Worm (Caenorhabditis elegans) whole organism, L4 larva: ENCODE results near the gene F52H2.3.

Source experiments
- T26A8.4 ChIP-seq: fragments of 200-800 bp; sonication (Bioruptor generic); IDR thresholded peaks from 2 replicates; pipeline ENCODE4 v1.3.6; 2022; ENCODE audit warnings: missing genetic modification characterization, missing compliant biosample characterization
- ZK337.2 ChIP-seq: fragments of 200-800 bp; sonication (Bioruptor generic); IDR thresholded peaks from 2 replicates; pipeline ENCODE4 v1.3.6; 2022; ENCODE audit warnings: missing genetic modification reagents, missing genetic modification characterization, missing compliant biosample characterization
- aha-1 ChIP-seq: fragments of 150-350 bp; peaks from one replicate; lab custom pipeline; 2014; ENCODE audit warnings: missing biosample characterization, missing genetic modification characterization
- ama-1 ChIP-seq: fragments of 150-350 bp; optimal IDR thresholded peaks from 2 replicates; lab custom pipeline; 2014; ENCODE audit warnings: inconsistent platforms, mixed read lengths
- attf-4 ChIP-seq: sonication (generic microtip); optimal IDR thresholded peaks from 3 replicates; lab custom pipeline; 2017; ENCODE audit warnings: missing biosample characterization, missing genetic modification characterization
- ceh-62 ChIP-seq: sonication (generic microtip); optimal IDR thresholded peaks from 2 replicates; lab custom pipeline; 2017; ENCODE audit warnings: missing biosample characterization, missing genetic modification characterization
- mep-1 ChIP-seq: fragments of 150-350 bp; sonication (generic microtip); optimal IDR thresholded peaks from 3 replicates; lab custom pipeline; 2014; ENCODE audit warnings: missing biosample characterization, missing genetic modification characterization
- nhr-237 ChIP-seq: sonication (generic microtip); optimal IDR thresholded peaks from 2 replicates; lab custom pipeline; 2017; ENCODE audit warnings: missing biosample characterization, missing genetic modification characterization
- nhr-48 ChIP-seq: sonication (generic microtip); optimal IDR thresholded peaks from 2 replicates; lab custom pipeline; 2016; ENCODE audit warnings: mild to moderate bottlenecking, missing genetic modification characterization, missing compliant biosample characterization
- set-16 ChIP-seq: fragments of 200-800 bp; sonication (Bioruptor generic); IDR thresholded peaks from 2 replicates; pipeline ENCODE4 v1.3.6; 2022; ENCODE audit warnings: missing genetic modification reagents, missing genetic modification characterization, missing compliant biosample characterization
- unc-130 ChIP-seq: sonication (generic microtip); optimal IDR thresholded peaks from 2 replicates; lab custom pipeline; 2016; ENCODE audit warnings: missing genetic modification reagents, missing genetic modification characterization, missing compliant biosample characterization
- unc-62 ChIP-seq, 3 experiments: fragments of 150-350 bp in 1 of 3; sonication (generic microtip); optimal IDR thresholded peaks in 2 of 3; peaks in 1 of 3; 1 replicate in 1 of 3; 2 replicates in 2 of 3; lab custom pipeline; 2014 to 2017; ENCODE audit warnings: missing biosample characterization in 3 of 3, missing genetic modification characterization in 3 of 3, missing genetic modification reagents in 3 of 3, missing genotype in 1 of 3

- no peak for TF ChIP-seq T26A8.4 (GFP tag; lab: Robert Waterston, UW)
- TF ChIP-seq ZK337.2: no peak
- no peak for TF ChIP-seq aha-1
- TF ChIP-seq unc-62 (GFP tag; optimal IDR thresholded peaks at IDR 0.05 in 1 of 2; lab: Kevin White, UChicago): peak in 1 of 2 experiments; percentile 59
- TF ChIP-seq unc-62 (tag; optimal IDR thresholded peaks at IDR 0.05; lab: Kevin White, UChicago): no peak
- TF ChIP-seq nhr-48 (tag; lab: Kevin White, UChicago): no peak
- TF ChIP-seq ceh-62: no peak
- TF ChIP-seq mep-1: no peak
- TF ChIP-seq ama-1: no peak
- TF ChIP-seq set-16: no peak
- TF ChIP-seq unc-130 (GFP tag; lab: Kevin White, UChicago): no peak
- TF ChIP-seq nhr-237 (tag; lab: Kevin White, UChicago): no peak
- TF ChIP-seq attf-4 (tag; lab: Kevin White, UChicago): no peak
Observed at ce11 chrX:2572646-2573149, 31.8 kb upstream of the F52H2.3 start, which contains the start of the genes ccd-5 and F52H2.1.
